Worm (Caenorhabditis elegans): ENCODE data around the gene ptl-1.

- TF ChIP-seq flt-1 (GFP tag; IDR thresholded peaks at IDR 0.05) (no peak), pes-1 (GFP tag; IDR thresholded peaks at IDR 0.05) (no peak)
Observed at ce11 chrIII:797507-797906, 32.5 kb downstream of the ptl-1 start.

Measured in whole organism, early embryonic.